Fruit fly (Drosophila melanogaster) whole organism: ENCODE results near the gene GlcAT-P.
"Not testable (repeated sequence)": the region's sequence is repeated elsewhere in the genome, so short reads cannot be mapped to it uniquely, and the experiment has no call there.

Experiments
- CG8478 ChIP-seq: fragments of >200 bp; optimal IDR thresholded peaks from 2 replicates; lab custom pipeline; 2018; ENCODE audit warnings: inconsistent platforms
- Dll ChIP-seq: fragments of >200 bp; optimal IDR thresholded peaks from 2 replicates; lab custom pipeline; 2017
- EcR ChIP-seq, 2 experiments: fragments of >200 bp; optimal IDR thresholded peaks; 2 replicates each; lab custom pipeline; 2017; ENCODE audit warnings: missing biosample characterization in 2 of 2, missing genetic modification characterization in 2 of 2, missing genetic modification reagents in 2 of 2
- pan ChIP-seq: fragments of >200 bp; optimal IDR thresholded peaks from 2 replicates; lab custom pipeline; 2017
- psq ChIP-seq: fragments of >200 bp; optimal IDR thresholded peaks from 2 replicates; lab custom pipeline; 2017
- usp ChIP-seq: fragments of >200 bp; optimal IDR thresholded peaks from 2 replicates; lab custom pipeline; 2017; ENCODE audit warnings: missing biosample characterization, missing genetic modification characterization, mixed read lengths

Gene GlcAT-P

DNA sequence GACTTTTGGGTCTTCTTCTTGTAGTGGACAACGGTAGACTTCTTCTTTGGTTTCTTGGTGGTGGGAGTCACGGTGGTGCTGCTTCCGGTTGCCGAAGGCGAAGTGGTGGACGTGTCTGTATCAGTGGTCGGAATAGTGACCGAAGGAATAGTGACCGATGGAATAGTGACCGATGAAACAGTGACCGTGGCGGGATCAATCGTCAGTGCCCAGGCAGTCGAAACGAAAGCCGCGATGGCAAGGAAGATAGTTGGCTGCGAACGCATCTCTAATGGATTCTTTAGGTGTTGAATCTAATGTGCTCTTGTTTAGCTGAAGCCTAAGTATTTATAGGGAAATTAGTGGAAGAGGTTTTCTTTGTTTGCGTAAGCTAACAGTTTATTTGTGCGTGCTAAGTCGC, 65.3 kb downstream of the GlcAT-P start, which contains the start of gene CG32074:
CG32074 (minus strand) TSS at position 268 of the 400 bp plus-strand sequence.
- TF ChIP-seq Dll, pan, CG8478 (lab: Kevin White, UChicago): not testable (repeated sequence)

DNA sequence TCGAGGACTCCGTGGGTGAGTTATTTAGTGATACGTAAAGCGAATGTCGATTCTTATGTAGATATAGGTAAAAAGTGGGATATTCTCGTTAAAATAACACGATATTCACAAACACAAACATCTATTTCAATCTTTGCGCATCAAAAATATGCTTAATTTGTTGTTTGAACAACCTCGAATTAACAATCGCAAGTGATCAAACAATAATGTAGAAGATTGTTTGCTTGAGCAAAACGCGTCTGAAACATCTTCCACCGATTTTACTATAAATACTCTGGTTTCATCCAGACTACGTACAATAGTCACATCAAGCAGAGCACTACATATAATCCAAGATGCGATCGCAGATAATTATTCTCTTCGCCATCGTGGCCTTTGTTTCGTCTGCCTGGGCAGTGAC, 66.8 kb downstream of the GlcAT-P start, which contains the start of gene nol:
nol (plus strand) TSS at position 301 of the 400 bp plus-strand sequence.
- TF ChIP-seq psq (no peak), pan (lab: Kevin White, UChicago) (no peak), usp (GFP tag; lab: Kevin White, UChicago) (no peak), CG8478 (lab: Kevin White, UChicago) (no peak), Dll (lab: Kevin White, UChicago) (no peak), EcR (GFP tag; optimal IDR thresholded peaks at IDR 0.05; lab: Kevin White, UChicago) (no peak)
